Worm (Caenorhabditis elegans) whole organism, L2 larva: Measurements from ENCODE around the gene srh-39.

ENCODE experiments used
- ama-1 ChIP-seq: fragments of 150-350 bp; optimal IDR thresholded peaks from 2 replicates; lab custom pipeline; 2018; ENCODE audit warnings: inconsistent platforms
- ceh-82 ChIP-seq: fragments of 150-350 bp; optimal IDR thresholded peaks from 2 replicates; lab custom pipeline; 2014; ENCODE audit warnings: missing biosample characterization, missing genetic modification characterization
- gmeb-1 ChIP-seq: fragments of 150-350 bp; optimal IDR thresholded peaks from 2 replicates; lab custom pipeline; 2014; ENCODE audit warnings: missing biosample characterization, missing genetic modification characterization
- lin-39 ChIP-seq: fragments of 150-350 bp; optimal IDR thresholded peaks from 2 replicates; lab custom pipeline; 2014; ENCODE audit warnings: missing biosample characterization, missing genetic modification reagents, missing genetic modification characterization
- nhr-11 ChIP-seq: fragments of 150-350 bp; optimal IDR thresholded peaks from 2 replicates; lab custom pipeline; 2014; ENCODE audit warnings: missing biosample characterization, missing genetic modification characterization
- nhr-12 ChIP-seq: fragments of 150-350 bp; optimal IDR thresholded peaks from 2 replicates; lab custom pipeline; 2014; ENCODE audit warnings: missing biosample characterization, missing genetic modification characterization
- nhr-25 ChIP-seq: fragments of 150-350 bp; sonication (generic microtip); optimal IDR thresholded peaks from 3 replicates; lab custom pipeline; 2014; ENCODE audit warnings: missing biosample characterization, missing genetic modification characterization
- skn-1 ChIP-seq: sonication (generic microtip); optimal IDR thresholded peaks from 2 replicates; lab custom pipeline; 2017; ENCODE audit warnings: missing biosample characterization, missing genetic modification characterization
- snpc-4 ChIP-seq: fragments of 150-350 bp; optimal IDR thresholded peaks from 2 replicates; lab custom pipeline; 2014; ENCODE audit warnings: missing biosample characterization, missing genetic modification characterization
- unc-62 ChIP-seq: fragments of 150-350 bp; optimal IDR thresholded peaks from 2 replicates; lab custom pipeline; 2014; ENCODE audit warnings: missing biosample characterization, missing genetic modification reagents, missing genetic modification characterization
- ztf-11 ChIP-seq: sonication (generic microtip); optimal IDR thresholded peaks from 2 replicates; lab custom pipeline; 2017; ENCODE audit warnings: missing biosample characterization, missing genetic modification characterization
- ztf-4 ChIP-seq: fragments of 150-350 bp; optimal IDR thresholded peaks from 2 replicates; lab custom pipeline; 2014; ENCODE audit warnings: missing biosample characterization, missing genetic modification characterization

- no peak for TF ChIP-seq ama-1 (lab: Kevin White, UChicago)
- no peak for TF ChIP-seq gmeb-1 (tag; lab: Kevin White, UChicago)
- no peak for TF ChIP-seq ceh-82 (tag; lab: Kevin White, UChicago)
- TF ChIP-seq ztf-4 (tag; lab: Kevin White, UChicago) = no peak
- TF ChIP-seq unc-62 = no peak
- TF ChIP-seq snpc-4 (tag; lab: Kevin White, UChicago) = no peak
- no peak for TF ChIP-seq skn-1
- no peak for TF ChIP-seq lin-39 (tag; lab: Kevin White, UChicago)
- TF ChIP-seq nhr-11 (tag; lab: Kevin White, UChicago) = no peak
- no peak for TF ChIP-seq ztf-11 (tag; lab: Kevin White, UChicago)
- TF ChIP-seq nhr-25 (tag; lab: Kevin White, UChicago) = no peak
- no peak for TF ChIP-seq nhr-12 (tag; lab: Kevin White, UChicago)
Observed at ce11 chrII:7801255-7801654, 35.9 kb upstream of the srh-39 start.
